Worm (Caenorhabditis elegans) whole organism, L4/young adult: ENCODE measurements around the gene lin-12.
A peak's percentile ranks its signal among the peaks of the same experiment; 100 is the strongest.

Experiments
- W03F9.2 ChIP-seq: fragments of 150-350 bp; optimal IDR thresholded peaks from 2 replicates; lab custom pipeline; 2014; ENCODE audit warnings: missing biosample characterization, missing genetic modification characterization
- dao-5 ChIP-seq: sonication (generic microtip); optimal IDR thresholded peaks from 2 replicates; lab custom pipeline; 2016; ENCODE audit warnings: missing genotype, missing genetic modification characterization, moderate library complexity, missing compliant biosample characterization
- him-1 ChIP-seq: sonication (generic microtip); optimal IDR thresholded peaks from 2 replicates; lab custom pipeline; 2016; ENCODE audit warnings: missing genotype, missing genetic modification reagents, missing genetic modification characterization, missing compliant biosample characterization

lin-12 gene

DNA sequence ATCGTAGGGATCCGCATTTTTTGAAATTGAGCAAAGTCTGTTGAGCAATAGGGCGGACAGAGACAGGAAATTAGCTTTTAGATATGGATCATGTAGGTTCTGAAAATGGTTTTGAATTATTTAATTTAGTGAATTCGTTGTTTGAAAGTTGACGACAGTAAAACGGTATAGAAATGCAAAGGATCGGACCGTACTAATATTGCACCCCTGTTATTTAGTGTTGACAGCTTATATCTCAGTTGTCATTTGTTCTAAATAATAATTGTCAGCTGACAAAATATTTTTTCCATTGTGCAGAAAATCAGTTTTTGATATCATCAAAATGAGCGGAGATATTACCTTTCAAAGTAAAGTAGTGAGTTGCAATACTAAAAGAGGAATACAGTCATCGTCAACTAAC is at the start of gene lin-12:
lin-12 (minus strand) TSS at position 101 of the 400 bp plus-strand sequence.
- TF ChIP-seq W03F9.2 (tag; lab: Kevin White, UChicago) = no peak
- TF ChIP-seq dao-5 (tag; lab: Kevin White, UChicago) = no peak
- TF ChIP-seq him-1 = no peak

DNA sequence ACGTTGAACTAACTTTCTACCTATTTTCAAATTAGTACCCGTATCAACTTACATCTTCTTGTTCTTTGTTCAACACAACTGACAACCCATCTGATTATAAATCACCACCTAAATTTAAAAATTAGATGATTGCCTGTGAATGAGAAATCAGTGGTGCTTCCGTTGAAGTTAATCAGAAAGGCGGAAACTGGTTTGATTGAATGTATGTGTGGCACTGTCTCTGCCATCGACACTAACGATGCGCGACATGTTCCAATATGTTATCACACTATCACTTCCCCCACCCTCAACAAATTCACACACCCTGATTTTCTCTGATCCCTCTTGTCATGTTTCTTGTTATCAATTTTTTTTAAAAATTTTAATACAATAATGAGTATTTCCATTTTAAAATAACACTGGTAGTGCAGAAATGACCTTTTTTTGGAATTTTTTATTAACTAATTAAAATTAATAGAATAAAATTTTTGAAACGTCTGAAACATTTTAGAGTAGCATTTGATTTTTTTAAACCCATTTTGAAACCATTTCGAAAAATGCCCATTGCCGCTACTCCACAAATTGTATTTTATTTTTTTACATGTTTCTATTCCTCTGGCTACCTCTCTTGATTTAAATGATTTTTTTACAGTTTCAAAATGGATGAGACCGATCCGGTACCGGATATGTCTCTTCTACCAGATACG is 47.8 kb upstream of the lin-12 start, which contains the start of gene ced-11:
ced-11 (plus strand) TSS at position 636 of the 686 bp plus-strand sequence.
- no peak for TF ChIP-seq him-1
- no peak for TF ChIP-seq W03F9.2 (tag; lab: Kevin White, UChicago)
- TF ChIP-seq dao-5 (tag; lab: Kevin White, UChicago) = no peak

- no peak for TF ChIP-seq dao-5 (tag; lab: Kevin White, UChicago)
- no peak for TF ChIP-seq W03F9.2 (tag; lab: Kevin White, UChicago)
- TF ChIP-seq him-1 = no peak
Measured at ce11 chrIII:9118314-9118850, 47.1 kb upstream of the lin-12 start, which contains the start of gene grl-11. TSS of gene grl-11 (minus strand) at chrIII:9118364.

DNA sequence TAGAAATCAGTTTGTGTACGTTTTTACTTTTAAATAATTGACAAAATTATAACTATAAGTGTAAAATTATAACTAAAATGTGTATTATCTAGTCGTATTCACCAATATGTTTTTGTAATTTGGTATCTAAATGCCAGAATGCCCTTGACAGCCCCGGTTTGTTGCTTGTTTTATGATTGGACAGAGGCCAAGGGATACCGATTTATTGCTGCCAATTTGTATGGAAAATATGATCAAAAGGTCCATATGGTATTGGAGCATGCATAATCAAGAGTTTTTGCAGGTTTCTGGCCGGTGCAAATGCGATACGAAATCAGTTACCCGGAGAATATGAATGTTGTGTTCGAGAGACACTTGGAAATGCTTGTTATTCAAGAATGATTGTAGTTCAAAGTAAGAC is 44.5 kb upstream of the lin-12 start:
- TF ChIP-seq him-1 (no peak), W03F9.2 (tag; lab: Kevin White, UChicago) (no peak), dao-5 (tag; lab: Kevin White, UChicago) (no peak)

DNA sequence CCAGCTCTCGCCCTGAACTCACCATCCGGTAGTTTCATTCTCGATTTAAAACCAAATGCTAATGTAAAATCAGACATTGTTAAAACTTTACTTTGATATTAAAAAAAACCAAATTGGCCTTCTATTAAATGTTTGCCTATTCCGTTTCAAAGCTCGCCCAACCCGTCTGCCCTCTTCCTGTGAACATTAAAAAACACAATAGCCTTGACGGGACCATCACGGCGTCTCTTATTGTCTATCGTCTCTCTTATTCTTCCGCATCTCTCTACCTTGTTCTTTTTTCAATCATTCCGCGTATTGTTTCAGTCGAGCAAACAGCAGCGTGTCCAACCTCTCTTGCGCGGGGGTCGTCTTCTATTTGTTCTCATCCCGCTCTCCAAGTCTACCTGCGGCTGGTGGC is 43.4 kb upstream of the lin-12 start, which contains the start of gene ZK512.1:
ZK512.1 (plus strand) TSS at position 301 of the 400 bp plus-strand sequence.
- TF ChIP-seq dao-5 (tag; lab: Kevin White, UChicago) = no peak
- no peak for TF ChIP-seq W03F9.2 (tag; lab: Kevin White, UChicago)
- TF ChIP-seq him-1 = no peak

DNA sequence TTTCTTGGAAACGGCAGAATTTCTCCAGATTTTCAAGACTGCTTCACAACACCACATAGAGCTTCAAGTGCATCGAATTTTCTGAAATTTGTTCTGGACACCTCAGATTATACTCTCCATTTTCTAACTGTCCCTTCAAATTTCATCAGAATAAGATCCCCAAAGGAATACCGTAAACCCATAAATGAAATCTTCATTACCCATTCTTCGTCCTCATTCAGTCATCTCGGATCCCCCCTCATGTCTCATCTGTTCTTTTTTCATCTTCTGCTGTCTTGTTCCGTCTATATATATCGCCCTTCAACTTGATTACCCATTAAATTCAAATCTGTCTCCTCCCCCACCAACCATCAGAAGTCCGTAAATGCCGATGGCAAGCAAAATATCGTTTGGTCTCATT is 42.8 kb upstream of the lin-12 start:
- TF ChIP-seq W03F9.2 (tag; lab: Kevin White, UChicago) (no peak), him-1 (no peak), dao-5 (tag; lab: Kevin White, UChicago) (no peak)

- TF ChIP-seq him-1 (no peak), dao-5 (tag; lab: Kevin White, UChicago) (no peak), W03F9.2 (tag; lab: Kevin White, UChicago) (no peak)
Measured at ce11 chrIII:9112479-9112878, 41.2 kb upstream of the lin-12 start.

DNA sequence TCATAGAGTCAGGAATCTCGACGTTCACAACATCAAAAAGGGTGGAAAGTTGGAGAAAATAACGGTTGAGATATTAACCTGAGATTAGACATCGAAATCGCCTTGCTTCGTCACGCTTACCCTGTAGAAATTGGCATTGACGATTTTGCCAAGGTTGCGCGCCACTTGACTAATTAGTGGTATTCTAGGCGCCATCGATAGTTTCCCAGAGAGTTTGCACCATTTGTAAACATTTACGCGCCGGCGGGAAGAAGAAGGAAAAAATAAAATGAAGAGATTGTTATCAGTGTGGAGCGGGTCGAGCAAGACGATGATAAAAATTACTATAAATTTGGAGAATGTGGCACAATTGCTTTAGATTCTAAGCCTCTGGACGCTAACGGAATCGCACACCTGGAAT is 39.0 kb upstream of the lin-12 start:
- TF ChIP-seq W03F9.2 (tag; lab: Kevin White, UChicago) = no peak
- no peak for TF ChIP-seq him-1
- no peak for TF ChIP-seq dao-5 (tag; lab: Kevin White, UChicago)

ce11 chrIII:9109726-9110125 is 38.5 kb upstream of the lin-12 start:
- TF ChIP-seq him-1 (no peak), dao-5 (tag; lab: Kevin White, UChicago) (no peak), W03F9.2 (tag; lab: Kevin White, UChicago) (no peak)

- TF ChIP-seq dao-5 (tag; lab: Kevin White, UChicago) (no peak), W03F9.2 (tag; lab: Kevin White, UChicago) (no peak), him-1 (no peak)
Measured at ce11 chrIII:9109172-9109571, 37.9 kb upstream of the lin-12 start, which contains the start of gene cya-1. TSS of gene cya-1 (minus strand) at chrIII:9109272.

DNA sequence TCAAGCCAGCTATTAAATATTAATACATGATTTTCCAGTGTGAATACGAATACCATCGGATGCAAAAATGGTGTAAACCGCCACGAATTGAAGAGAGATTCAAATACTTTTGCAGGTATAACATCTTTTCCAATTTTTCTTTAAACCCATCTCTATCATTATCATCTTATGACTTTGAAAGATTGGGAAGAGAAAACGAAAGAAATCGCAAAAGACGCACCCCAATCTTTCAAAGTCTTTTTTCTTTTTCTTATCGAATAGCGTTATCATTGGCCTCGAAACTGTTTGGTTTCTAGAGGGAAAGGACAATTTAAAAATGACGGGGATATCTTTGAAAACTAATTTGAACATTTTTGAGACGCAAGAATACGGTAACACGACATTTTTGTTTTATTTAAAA is 34.4 kb upstream of the lin-12 start:
- no peak for TF ChIP-seq W03F9.2 (tag; lab: Kevin White, UChicago)

DNA sequence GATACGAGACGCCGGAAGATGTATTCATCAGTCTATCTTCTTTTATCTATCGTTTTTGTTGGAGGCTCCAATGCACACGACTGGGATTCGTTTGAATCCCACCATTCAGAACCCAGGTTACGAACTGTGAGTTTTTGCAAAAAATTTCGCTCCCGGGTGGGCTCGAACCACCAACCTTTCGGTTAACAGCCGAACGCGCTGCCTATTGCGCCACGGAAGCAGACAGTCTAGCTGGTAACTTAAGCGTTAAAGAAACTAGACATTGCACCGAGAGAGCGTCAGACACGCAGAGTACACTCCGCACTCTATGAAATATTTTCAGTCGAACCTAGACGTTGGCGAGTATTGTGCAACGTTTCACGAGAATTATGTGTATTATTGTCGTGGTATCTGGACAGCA is 32.8 kb upstream of the lin-12 start:
- TF ChIP-seq W03F9.2 (tag; lab: Kevin White, UChicago) = no peak
- TF ChIP-seq him-1 = peak; percentile 8
- no peak for TF ChIP-seq dao-5 (tag; lab: Kevin White, UChicago)

- no peak for TF ChIP-seq W03F9.2 (tag; lab: Kevin White, UChicago)
- no peak for TF ChIP-seq him-1
- no peak for TF ChIP-seq dao-5 (tag; lab: Kevin White, UChicago)
Measured at ce11 chrIII:9103643-9104042, 32.4 kb upstream of the lin-12 start, which contains the start of gene dos-1. TSS of gene dos-1 (plus strand) at chrIII:9103943.

DNA sequence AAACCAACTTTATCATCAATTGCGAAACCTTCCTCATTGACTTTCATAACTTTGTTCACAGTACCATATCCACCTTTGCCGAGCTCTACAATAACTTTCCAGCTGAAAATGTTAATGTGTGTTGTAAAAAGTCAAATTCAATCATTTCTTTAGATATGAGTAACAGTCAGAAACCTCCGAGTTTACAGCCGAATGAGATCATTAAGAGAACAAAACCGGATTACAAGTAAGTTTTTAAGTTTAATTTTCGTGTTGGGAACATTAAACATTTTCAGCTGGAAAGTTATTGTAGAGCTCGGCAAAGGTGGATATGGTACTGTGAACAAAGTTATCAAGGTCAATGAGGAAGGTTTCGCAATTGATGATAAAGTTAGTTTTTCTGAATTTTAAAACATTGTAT is 29.9 kb upstream of the lin-12 start, which contains the start of gene ZK507.1:
ZK507.1 (minus strand) TSS at position 101 of the 400 bp plus-strand sequence.
- TF ChIP-seq him-1 (no peak), dao-5 (tag; lab: Kevin White, UChicago) (no peak), W03F9.2 (tag; lab: Kevin White, UChicago) (no peak)
